Worm (Caenorhabditis elegans): Measurements from ENCODE around the gene K12D9.1.

- no peak for TF ChIP-seq nhr-77 (tag; optimal IDR thresholded peaks at IDR 0.05)
- TF ChIP-seq ama-1 (optimal IDR thresholded peaks at IDR 0.05), result no peak
- TF ChIP-seq ztf-11 (tag; optimal IDR thresholded peaks at IDR 0.05), result no peak
- no peak for TF ChIP-seq efl-1 (optimal IDR thresholded peaks at IDR 0.05)
- no peak for TF ChIP-seq efl-1 (GFP tag; optimal IDR thresholded peaks at IDR 0.05 in 1 of 2)
- TF ChIP-seq unc-130 (tag; optimal IDR thresholded peaks at IDR 0.05), result no peak
- TF ChIP-seq dsc-1 (tag; optimal IDR thresholded peaks at IDR 0.05), result no peak
- TF ChIP-seq elt-3 (tag; optimal IDR thresholded peaks at IDR 0.05), result no peak
- no peak for TF ChIP-seq snpc-4 (tag; optimal IDR thresholded peaks at IDR 0.05)
- no peak for TF ChIP-seq C16A3.4 (tag; optimal IDR thresholded peaks at IDR 0.05)
- TF ChIP-seq lsy-2 (tag; optimal IDR thresholded peaks at IDR 0.05), result no peak
- no peak for TF ChIP-seq nhr-237 (tag; optimal IDR thresholded peaks at IDR 0.05)
- TF ChIP-seq jun-1 (tag; optimal IDR thresholded peaks at IDR 0.05), result no peak
- no peak for TF ChIP-seq nhr-76 (tag; optimal IDR thresholded peaks at IDR 0.05)
- no peak for TF ChIP-seq unc-62 (GFP tag; optimal IDR thresholded peaks at IDR 0.05)
These were observed 29.0 kb upstream of the K12D9.1 start, which contains the start of gene srw-139 for ce11 chrV:2985309-2985708.
